Worm (Caenorhabditis elegans) whole organism, L4/young adult: ENCODE results near the gene cyp-33C2.

Experiments
- W03F9.2 ChIP-seq: fragments of 150-350 bp; optimal IDR thresholded peaks from 2 replicates; lab custom pipeline; 2014; ENCODE audit warnings: missing biosample characterization, missing genetic modification characterization
- dao-5 ChIP-seq: sonication (generic microtip); optimal IDR thresholded peaks from 2 replicates; lab custom pipeline; 2016; ENCODE audit warnings: missing genotype, missing genetic modification characterization, moderate library complexity, missing compliant biosample characterization
- him-1 ChIP-seq: sonication (generic microtip); optimal IDR thresholded peaks from 2 replicates; lab custom pipeline; 2016; ENCODE audit warnings: missing genotype, missing genetic modification reagents, missing genetic modification characterization, missing compliant biosample characterization

cyp-33C2 gene

ce11 chrV:2192117-2192516 lies 8.8 kb downstream of the cyp-33C2 start, which contains the start of gene nhr-13:
Gene nhr-13, plus strand, starts transcription at chrV:2192485.
- TF ChIP-seq W03F9.2 (tag; lab: Kevin White, UChicago) = no peak
- TF ChIP-seq him-1 (tag; lab: Kevin White, UChicago) = no peak
- TF ChIP-seq dao-5 = no peak

ce11 chrV:2199594-2199993 lies 16.3 kb downstream of the cyp-33C2 start:
- no peak for TF ChIP-seq W03F9.2 (tag; lab: Kevin White, UChicago)
- TF ChIP-seq him-1 (tag; lab: Kevin White, UChicago) = no peak

DNA sequence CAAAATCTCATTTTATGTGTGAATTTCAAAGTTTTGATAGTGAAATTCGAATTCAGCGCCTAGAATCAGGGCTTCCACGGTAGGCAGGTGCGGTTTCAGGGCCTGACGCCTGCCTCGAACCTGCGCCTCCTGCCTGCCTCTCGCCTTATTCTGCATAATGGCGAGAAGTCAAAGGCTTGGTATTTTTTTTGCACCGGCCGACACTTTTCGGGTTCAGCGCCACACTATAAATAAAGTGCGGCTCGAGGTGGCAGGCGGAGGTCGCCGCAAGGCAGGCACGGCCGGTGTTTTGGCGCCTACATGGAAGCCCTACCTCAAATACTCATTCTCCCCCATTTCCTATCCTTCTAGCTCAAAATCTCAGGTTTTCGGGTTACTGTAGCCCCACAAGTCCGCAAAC lies 17.1 kb downstream of the cyp-33C2 start:
- TF ChIP-seq W03F9.2 (tag; lab: Kevin White, UChicago) = no peak
- TF ChIP-seq dao-5 = no peak
- TF ChIP-seq him-1 (tag; lab: Kevin White, UChicago) = no peak

DNA sequence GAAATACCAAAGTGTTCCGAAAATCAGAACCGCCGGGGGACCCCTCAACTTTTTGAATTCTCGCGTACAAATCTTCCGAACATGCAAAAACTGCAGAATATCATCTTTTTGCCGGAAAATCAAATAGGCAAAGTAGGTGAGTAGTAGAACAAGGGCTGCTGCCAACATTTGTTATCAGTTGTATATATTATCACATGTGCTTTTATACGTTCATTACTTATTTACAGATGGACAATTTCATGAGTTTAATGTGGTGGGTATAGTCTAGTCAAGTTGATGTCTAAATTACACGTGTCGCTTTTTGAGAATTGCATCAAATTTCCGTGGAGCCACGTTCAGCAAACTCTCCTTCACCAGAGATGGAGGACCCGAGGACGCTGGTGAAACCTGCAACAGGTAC lies 18.0 kb downstream of the cyp-33C2 start, which contains the start of gene cyp-32B1:
Gene cyp-32B1, minus strand, starts transcription at position 176 of the 400 bp plus-strand sequence.
- TF ChIP-seq him-1 (tag; lab: Kevin White, UChicago) (no peak), dao-5 (no peak), W03F9.2 (tag; lab: Kevin White, UChicago) (no peak)

DNA sequence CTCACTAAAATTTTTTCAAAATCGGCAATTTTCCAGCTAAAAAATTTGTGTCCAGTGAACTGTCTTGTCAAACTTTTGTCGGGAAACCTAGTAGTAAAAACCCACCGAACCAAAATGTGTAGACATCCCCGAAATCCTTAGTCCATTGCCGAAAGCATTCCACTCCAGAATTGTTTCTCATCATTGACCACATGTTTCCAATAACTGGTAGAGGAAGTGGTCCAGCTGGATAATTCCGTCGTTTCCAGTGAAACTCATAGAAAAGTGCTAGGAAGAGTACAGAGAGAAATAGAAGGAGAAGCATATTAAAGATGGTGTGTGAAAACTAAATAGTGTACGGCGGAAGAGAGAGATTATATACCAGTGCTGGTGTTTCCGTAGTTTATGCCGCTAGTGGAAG lies 20.8 kb downstream of the cyp-33C2 start, which contains the start of gene cyp-33C12:
Gene cyp-33C12, minus strand, starts transcription at position 321 of the 400 bp plus-strand sequence.
- no peak for TF ChIP-seq him-1 (tag; lab: Kevin White, UChicago)
- TF ChIP-seq dao-5 = no peak
- TF ChIP-seq W03F9.2 (tag; lab: Kevin White, UChicago) = no peak

ce11 chrV:2206181-2206580 lies 22.9 kb downstream of the cyp-33C2 start, which contains the start of gene srt-40:
Gene srt-40, minus strand, starts transcription at chrV:2206281.
- TF ChIP-seq dao-5 (no peak), W03F9.2 (tag; lab: Kevin White, UChicago) (no peak), him-1 (tag; lab: Kevin White, UChicago) (no peak)

DNA sequence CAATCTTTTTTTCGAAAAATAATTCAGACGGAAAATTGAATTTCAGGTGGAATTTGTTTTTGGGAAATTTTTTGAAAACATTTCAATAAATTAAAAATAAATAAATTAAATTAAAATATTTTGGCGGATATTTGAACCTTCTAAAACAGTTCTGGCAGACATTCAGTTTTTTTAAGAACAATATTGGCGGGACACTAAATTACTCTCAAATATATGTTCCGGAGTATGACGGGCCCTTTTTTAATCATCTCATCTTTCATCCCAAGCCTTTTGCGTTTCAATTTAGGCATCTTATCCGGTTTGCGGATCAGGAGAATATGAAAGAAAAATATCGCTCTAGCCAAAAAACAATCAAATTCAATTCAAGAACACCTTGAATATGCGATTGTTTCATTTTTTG lies 23.5 kb downstream of the cyp-33C2 start, which contains the start of gene svh-11:
Gene svh-11, plus strand, starts transcription at position 301 of the 400 bp plus-strand sequence.
- no peak for TF ChIP-seq him-1 (tag; lab: Kevin White, UChicago)
- TF ChIP-seq W03F9.2 (tag; lab: Kevin White, UChicago) = no peak
- no peak for TF ChIP-seq dao-5

- TF ChIP-seq W03F9.2 (tag; lab: Kevin White, UChicago) = no peak
- TF ChIP-seq him-1 (tag; lab: Kevin White, UChicago) = no peak
- TF ChIP-seq dao-5 = no peak
Measured at ce11 chrV:2207527-2207926, 24.2 kb downstream of the cyp-33C2 start.

ce11 chrV:2211936-2212335 lies 28.6 kb downstream of the cyp-33C2 start, which contains the start of gene nhr-133:
Gene nhr-133, minus strand, starts transcription at chrV:2212118.
- TF ChIP-seq W03F9.2 (tag; lab: Kevin White, UChicago) (no peak), dao-5 (no peak), him-1 (tag; lab: Kevin White, UChicago) (no peak)

ce11 chrV:2214428-2215038 lies 31.2 kb downstream of the cyp-33C2 start, which contains the start of gene nhr-184:
Gene nhr-184, minus strand, starts transcription at chrV:2214478.
- TF ChIP-seq W03F9.2 (tag; lab: Kevin White, UChicago) (peak; percentile 33), dao-5 (no peak)

DNA sequence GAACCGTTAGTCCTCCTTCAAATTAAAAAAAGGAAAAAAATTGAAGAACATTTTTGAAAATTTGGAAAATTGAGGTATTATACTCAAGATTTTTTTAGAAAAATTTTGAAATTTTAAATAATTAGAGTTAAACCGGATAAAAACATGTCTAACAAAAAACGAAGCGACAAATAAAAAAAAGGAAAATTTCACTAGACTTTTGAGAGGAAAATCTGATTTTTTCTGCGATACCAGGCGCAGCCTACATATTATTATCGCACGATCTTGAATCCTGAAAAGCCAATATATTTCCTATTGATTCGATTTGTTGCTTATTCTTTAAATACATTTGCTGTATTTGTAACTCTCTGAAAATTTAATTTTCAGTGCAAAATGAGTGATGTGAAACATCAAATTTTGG lies 32.1 kb downstream of the cyp-33C2 start, which contains the start of gene nstp-8:
Gene nstp-8, plus strand, starts transcription at position 301 of the 400 bp plus-strand sequence.
- TF ChIP-seq dao-5 = no peak
- TF ChIP-seq W03F9.2 (tag; lab: Kevin White, UChicago) = no peak
- TF ChIP-seq him-1 (tag; lab: Kevin White, UChicago) = no peak

DNA sequence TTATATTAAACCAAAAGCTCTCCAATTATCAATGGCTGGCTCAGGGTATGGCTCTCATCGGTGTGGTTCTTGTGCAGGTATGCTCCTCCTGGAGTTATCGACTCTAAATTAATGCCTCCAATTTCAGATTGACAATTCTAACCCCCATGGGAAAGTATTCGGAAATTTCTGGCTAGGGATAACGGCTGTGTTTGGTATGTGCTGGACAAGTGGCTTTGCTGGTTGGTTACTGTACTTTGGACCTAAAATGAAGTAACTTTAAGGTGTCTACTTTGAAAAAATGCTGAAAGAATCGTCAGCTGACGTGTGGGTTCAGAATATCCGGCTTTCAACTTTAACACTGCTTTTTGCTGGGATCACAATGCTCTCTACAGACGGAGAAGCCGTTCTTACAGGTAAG lies 33.6 kb downstream of the cyp-33C2 start:
- TF ChIP-seq W03F9.2 (tag; lab: Kevin White, UChicago) (no peak), dao-5 (no peak), him-1 (tag; lab: Kevin White, UChicago) (no peak)

DNA sequence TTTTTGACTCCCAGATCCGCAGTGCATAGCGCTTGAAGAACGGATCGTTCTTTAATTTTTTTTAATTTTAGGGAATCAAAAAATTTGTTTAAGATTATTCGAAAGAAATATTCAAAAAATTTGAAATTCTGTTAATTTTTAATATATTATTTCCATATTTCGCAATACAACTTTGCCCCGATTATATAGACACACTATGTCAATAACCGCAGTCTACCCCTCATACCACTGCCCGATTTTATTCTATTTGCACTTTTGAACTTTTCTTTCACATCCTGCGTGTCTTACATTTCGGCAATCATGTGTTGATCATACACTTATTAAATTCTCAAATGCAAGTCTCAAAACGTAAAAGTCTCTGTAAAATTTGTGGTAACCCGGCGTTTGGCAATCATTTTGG lies 35.5 kb downstream of the cyp-33C2 start, which contains the start of gene nhr-56:
Gene nhr-56, plus strand, starts transcription at position 202 of the 400 bp plus-strand sequence.
- TF ChIP-seq W03F9.2 (tag; lab: Kevin White, UChicago) = no peak
- TF ChIP-seq dao-5 = no peak
- TF ChIP-seq him-1 (tag; lab: Kevin White, UChicago) = no peak

- no peak for TF ChIP-seq W03F9.2 (tag; lab: Kevin White, UChicago)
- TF ChIP-seq dao-5 = no peak
- TF ChIP-seq him-1 (tag; lab: Kevin White, UChicago) = no peak
Measured at ce11 chrV:2221764-2222163, 38.5 kb downstream of the cyp-33C2 start, which contains the start of gene nhr-128. Gene nhr-128, plus strand, starts transcription at chrV:2222064.
